Worm (Caenorhabditis elegans) whole organism, L2 larva: ENCODE measurements around the gene mes-4.

ENCODE experiments used
- C34F6.9 ChIP-seq: fragments of 150-350 bp; optimal IDR thresholded peaks from 2 replicates; lab custom pipeline; 2014; ENCODE audit warnings: missing biosample characterization, missing genetic modification characterization
- F13H6.1 ChIP-seq: sonication (generic microtip); optimal IDR thresholded peaks from 2 replicates; lab custom pipeline; 2016; ENCODE audit warnings: missing genetic modification characterization, missing compliant biosample characterization
- alr-1 ChIP-seq: fragments of 150-350 bp; optimal IDR thresholded peaks from 2 replicates; lab custom pipeline; 2014; ENCODE audit warnings: missing biosample characterization, missing genetic modification characterization
- ama-1 ChIP-seq: fragments of 150-350 bp; optimal IDR thresholded peaks from 2 replicates; lab custom pipeline; 2018; ENCODE audit warnings: inconsistent platforms
- blmp-1 ChIP-seq: sonication (generic microtip); optimal IDR thresholded peaks from 2 replicates; lab custom pipeline; 2017; ENCODE audit warnings: missing genetic modification characterization, mild to moderate bottlenecking, missing compliant biosample characterization, antibody characterized with exemption, moderate library complexity; ENCODE audit not compliant: insufficient read depth
- ceh-16 ChIP-seq: fragments of 150-350 bp; optimal IDR thresholded peaks from 2 replicates; lab custom pipeline; 2014; ENCODE audit warnings: missing biosample characterization, missing genetic modification characterization
- crh-2 ChIP-seq: sonication (generic microtip); optimal IDR thresholded peaks from 2 replicates; lab custom pipeline; 2017; ENCODE audit warnings: missing biosample characterization, missing genetic modification characterization
- dmd-4 ChIP-seq: sonication (generic microtip); optimal IDR thresholded peaks from 2 replicates; lab custom pipeline; 2017; ENCODE audit warnings: missing biosample characterization, missing genetic modification characterization
- elt-1 ChIP-seq: fragments of 150-350 bp; optimal IDR thresholded peaks from 2 replicates; lab custom pipeline; 2014; ENCODE audit warnings: missing biosample characterization, missing genetic modification characterization
- elt-3 ChIP-seq: sonication (generic microtip); optimal IDR thresholded peaks from 2 replicates; lab custom pipeline; 2017; ENCODE audit warnings: missing biosample characterization, missing genetic modification characterization
- fos-1 ChIP-seq: fragments of 150-350 bp; optimal IDR thresholded peaks from 2 replicates; lab custom pipeline; 2014; ENCODE audit warnings: missing biosample characterization, missing genetic modification characterization
- gmeb-1 ChIP-seq: fragments of 150-350 bp; optimal IDR thresholded peaks from 2 replicates; lab custom pipeline; 2014; ENCODE audit warnings: missing biosample characterization, missing genetic modification characterization
- lin-11 ChIP-seq: fragments of 150-350 bp; sonication (generic microtip); optimal IDR thresholded peaks from 2 replicates; lab custom pipeline; 2014; ENCODE audit warnings: missing biosample characterization, missing genetic modification characterization, inconsistent platforms, mixed read lengths
- lin-39 ChIP-seq: fragments of 150-350 bp; optimal IDR thresholded peaks from 2 replicates; lab custom pipeline; 2014; ENCODE audit warnings: missing biosample characterization, missing genetic modification reagents, missing genetic modification characterization
- lsy-2 ChIP-seq, 2 experiments: fragments of 150-350 bp in 1 of 2; sonication (generic microtip) in 1 of 2; optimal IDR thresholded peaks; 2 replicates each; lab custom pipeline; 2014 to 2017; ENCODE audit warnings: missing biosample characterization in 2 of 2, missing genetic modification characterization in 2 of 2
- mbf-1 ChIP-seq: sonication (generic microtip); optimal IDR thresholded peaks from 2 replicates; lab custom pipeline; 2017; ENCODE audit warnings: missing biosample characterization, missing genetic modification characterization
- mdl-1 ChIP-seq, 2 experiments: fragments of 150-350 bp in 1 of 2; sonication (generic microtip) in 1 of 2; optimal IDR thresholded peaks; 2 replicates each; lab custom pipeline; 2017; ENCODE audit warnings: missing biosample characterization in 2 of 2, missing genetic modification characterization in 2 of 2
- nhr-11 ChIP-seq: fragments of 150-350 bp; optimal IDR thresholded peaks from 2 replicates; lab custom pipeline; 2014; ENCODE audit warnings: missing biosample characterization, missing genetic modification characterization
- nhr-129 ChIP-seq: fragments of 150-350 bp; optimal IDR thresholded peaks from 2 replicates; lab custom pipeline; 2014; ENCODE audit warnings: missing biosample characterization, missing genetic modification characterization
- nhr-21 ChIP-seq: fragments of 150-350 bp; optimal IDR thresholded peaks from 2 replicates; lab custom pipeline; 2014; ENCODE audit warnings: missing biosample characterization, missing genetic modification characterization
- nhr-23 ChIP-seq: fragments of 150-350 bp; optimal IDR thresholded peaks from 2 replicates; lab custom pipeline; 2014; ENCODE audit warnings: missing biosample characterization, missing genetic modification reagents, missing genetic modification characterization
- nhr-25 ChIP-seq: fragments of 150-350 bp; sonication (generic microtip); optimal IDR thresholded peaks from 3 replicates; lab custom pipeline; 2014; ENCODE audit warnings: missing biosample characterization, missing genetic modification characterization
- sma-3 ChIP-seq: sonication (generic microtip); optimal IDR thresholded peaks from 2 replicates; lab custom pipeline; 2016; ENCODE audit warnings: missing genetic modification reagents, missing genetic modification characterization, missing compliant biosample characterization
- sma-9 ChIP-seq, 2 experiments: fragments of 150-350 bp in 1 of 2; sonication (generic microtip) in 1 of 2; optimal IDR thresholded peaks; 2 replicates each; lab custom pipeline; 2014 to 2016; ENCODE audit warnings: missing genetic modification characterization in 2 of 2, mild to moderate bottlenecking in 1 of 2, missing biosample characterization in 1 of 2, missing compliant biosample characterization in 1 of 2, missing genetic modification reagents in 1 of 2, moderate library complexity in 1 of 2
- snpc-4 ChIP-seq: fragments of 150-350 bp; optimal IDR thresholded peaks from 2 replicates; lab custom pipeline; 2014; ENCODE audit warnings: missing biosample characterization, missing genetic modification characterization
- unc-39 ChIP-seq: fragments of 150-350 bp; optimal IDR thresholded peaks from 2 replicates; lab custom pipeline; 2014; ENCODE audit warnings: missing biosample characterization, missing genetic modification characterization
- unc-55 ChIP-seq: fragments of 150-350 bp; sonication (generic microtip); optimal IDR thresholded peaks from 3 replicates; lab custom pipeline; 2014; ENCODE audit warnings: missing biosample characterization, missing genetic modification reagents, missing genetic modification characterization
- ztf-11 ChIP-seq: sonication (generic microtip); optimal IDR thresholded peaks from 2 replicates; lab custom pipeline; 2017; ENCODE audit warnings: missing biosample characterization, missing genetic modification characterization
- ztf-4 ChIP-seq: fragments of 150-350 bp; optimal IDR thresholded peaks from 2 replicates; lab custom pipeline; 2014; ENCODE audit warnings: missing biosample characterization, missing genetic modification characterization

Gene mes-4

DNA sequence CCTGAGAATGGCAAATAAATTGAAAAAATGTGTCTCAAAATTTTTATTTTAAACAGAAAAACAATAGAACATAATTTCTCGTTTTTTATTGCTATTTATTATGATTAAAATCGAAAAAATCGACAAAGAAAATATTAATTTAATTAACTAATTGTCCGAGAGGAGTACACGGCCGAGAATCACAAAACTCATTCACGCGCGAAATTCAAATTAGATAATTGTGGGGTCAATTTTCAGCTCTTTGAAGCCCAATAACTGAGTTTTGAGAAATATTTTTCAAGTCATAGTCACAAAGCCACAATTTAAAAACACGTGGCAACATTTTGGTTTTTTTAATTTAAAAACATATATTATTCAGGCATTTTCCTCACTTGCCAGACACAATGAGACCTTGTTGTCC, 28.3 kb downstream of the mes-4 start:
- no peak for TF ChIP-seq nhr-23 (tag; lab: Kevin White, UChicago)
- peak in 1 of 2 experiments; percentile 50 for TF ChIP-seq lsy-2 (tag; optimal IDR thresholded peaks at IDR 0.05; lab: Kevin White, UChicago)
- TF ChIP-seq ceh-16 (tag; lab: Kevin White, UChicago), result no peak
- peak; percentile 36 for TF ChIP-seq sma-3 (GFP tag; lab: Kevin White, UChicago)
- TF ChIP-seq lin-11 (tag; lab: Kevin White, UChicago), result no peak
- peak; percentile 36 for TF ChIP-seq nhr-25 (tag; lab: Kevin White, UChicago)
- TF ChIP-seq sma-9 (GFP tag; optimal IDR thresholded peaks at IDR 0.05; lab: Kevin White, UChicago), result peak; percentile 34
- no peak for TF ChIP-seq sma-9 (tag; optimal IDR thresholded peaks at IDR 0.05; lab: Kevin White, UChicago)
- TF ChIP-seq gmeb-1 (tag; lab: Kevin White, UChicago), result peak; percentile 82
- TF ChIP-seq elt-3 (tag; lab: Kevin White, UChicago), result no peak
- TF ChIP-seq C34F6.9 (tag; lab: Kevin White, UChicago), result peak; percentile 9

DNA sequence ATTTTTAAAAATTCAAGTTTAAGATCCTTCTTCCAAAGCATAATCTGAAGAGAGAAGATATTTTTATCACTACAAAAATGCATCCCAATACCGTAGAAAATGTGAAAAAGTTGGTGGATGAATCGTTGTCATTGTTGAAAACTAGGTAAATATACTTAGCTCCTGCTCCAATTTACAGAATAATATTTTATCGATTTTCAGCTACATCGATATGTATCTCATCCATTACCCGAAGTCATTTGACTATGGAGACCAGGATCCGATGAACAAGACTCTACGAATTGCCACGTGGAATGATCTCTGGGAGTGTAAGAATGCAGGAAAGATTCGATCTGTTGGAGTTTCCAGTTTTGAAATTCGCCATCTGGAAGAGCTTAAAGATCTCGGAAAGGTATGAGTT, 28.9 kb downstream of the mes-4 start:
- TF ChIP-seq nhr-11 (tag; lab: Kevin White, UChicago) (no peak), blmp-1 (tag; lab: Kevin White, UChicago) (no peak), nhr-21 (tag; lab: Kevin White, UChicago) (no peak), elt-1 (tag; lab: Kevin White, UChicago) (no peak), crh-2 (tag; lab: Kevin White, UChicago) (no peak), ztf-4 (no peak), ama-1 (lab: Kevin White, UChicago) (no peak), unc-39 (tag; lab: Kevin White, UChicago) (no peak), alr-1 (tag; lab: Kevin White, UChicago) (no peak), mdl-1 (tag; optimal IDR thresholded peaks at IDR 0.05; lab: Kevin White, UChicago) (no peak), dmd-4 (tag; lab: Kevin White, UChicago) (no peak), mbf-1 (no peak), lin-39 (tag; lab: Kevin White, UChicago) (no peak), ceh-16 (tag; lab: Kevin White, UChicago) (no peak)

DNA sequence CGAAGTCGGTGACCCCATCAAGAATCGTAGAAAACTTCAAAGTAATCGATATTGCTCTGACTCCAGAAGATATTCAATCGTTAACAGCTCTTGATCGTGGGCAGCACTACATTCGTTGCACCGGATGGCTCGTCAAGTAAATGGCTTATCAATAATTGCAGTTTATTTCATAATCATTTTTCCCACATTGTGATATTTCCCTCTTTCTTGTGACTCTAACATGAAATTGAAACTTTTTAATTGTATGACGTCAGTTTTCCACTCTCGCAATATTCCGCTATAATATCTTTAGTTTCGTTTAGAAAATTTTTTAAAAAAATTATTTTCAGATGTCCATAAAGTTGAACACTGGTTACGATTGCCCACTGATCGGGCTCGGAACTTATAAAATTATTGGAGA, 29.4 kb downstream of the mes-4 start, which contains the start of gene F53F1.3:
TSS of gene F53F1.3 (plus strand) at position 330 of the 400 bp plus-strand sequence.
- TF ChIP-seq fos-1 (tag; lab: Kevin White, UChicago), result peak; percentile 67
- TF ChIP-seq ztf-11, result no peak
- TF ChIP-seq gmeb-1 (tag; lab: Kevin White, UChicago), result no peak
- no peak for TF ChIP-seq lin-39 (tag; lab: Kevin White, UChicago)

DNA sequence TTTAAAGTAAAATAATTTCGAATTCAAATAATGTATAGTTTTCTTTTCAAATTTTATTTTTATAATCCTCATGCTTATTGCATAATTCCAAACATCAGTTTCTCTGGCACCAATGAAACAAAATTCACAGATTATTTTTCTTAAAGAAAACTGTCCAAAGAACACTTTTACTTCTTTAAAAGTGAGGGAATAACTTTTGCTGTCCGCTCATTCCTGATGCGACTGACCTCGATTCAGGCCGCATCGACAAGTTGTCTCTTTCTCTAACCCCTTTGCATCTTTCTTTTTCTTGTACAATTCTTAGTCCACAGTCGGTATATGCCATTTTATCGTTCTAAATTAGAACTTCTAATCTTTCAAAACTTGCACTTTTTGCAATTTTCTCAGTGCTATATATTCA, 30.8 kb downstream of the mes-4 start, which contains the start of gene F53F1.2:
TSS of gene F53F1.2 (plus strand) at position 306 of the 400 bp plus-strand sequence.
- TF ChIP-seq blmp-1 (tag; lab: Kevin White, UChicago) (peak; percentile 80), gmeb-1 (tag; lab: Kevin White, UChicago) (no peak)
- TF ChIP-seq, all 48 proteins: peak for 1

DNA sequence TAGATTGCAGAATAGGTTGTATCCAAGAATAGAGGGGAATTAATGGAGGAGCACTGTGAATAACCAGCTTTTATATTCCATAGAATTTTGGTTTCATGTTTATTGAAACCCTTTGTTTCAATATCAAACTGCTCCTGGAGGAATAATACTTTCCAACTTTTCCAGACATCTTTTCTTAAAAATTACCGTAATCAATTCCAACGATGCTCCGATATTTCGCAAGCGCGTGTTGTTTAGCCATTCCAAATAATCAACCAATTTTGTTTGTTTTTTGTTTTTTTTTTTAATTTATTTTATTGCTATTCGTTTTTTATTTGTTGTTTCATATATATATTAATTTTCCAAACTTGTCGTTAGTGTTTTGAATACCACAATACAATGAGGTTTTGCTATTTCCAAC, 31.3 kb downstream of the mes-4 start, which contains the start of gene cutl-1:
TSS of gene cutl-1 (minus strand) at position 83 of the 400 bp plus-strand sequence.
- TF ChIP-seq ztf-4 (no peak), lsy-2 (tag; optimal IDR thresholded peaks at IDR 0.05; lab: Kevin White, UChicago) (peak in 1 of 2 experiments; percentile 32), sma-9 (GFP tag; optimal IDR thresholded peaks at IDR 0.05; lab: Kevin White, UChicago) (no peak), sma-9 (tag; optimal IDR thresholded peaks at IDR 0.05; lab: Kevin White, UChicago) (no peak), sma-3 (GFP tag; lab: Kevin White, UChicago) (no peak), nhr-25 (tag; lab: Kevin White, UChicago) (no peak)

DNA sequence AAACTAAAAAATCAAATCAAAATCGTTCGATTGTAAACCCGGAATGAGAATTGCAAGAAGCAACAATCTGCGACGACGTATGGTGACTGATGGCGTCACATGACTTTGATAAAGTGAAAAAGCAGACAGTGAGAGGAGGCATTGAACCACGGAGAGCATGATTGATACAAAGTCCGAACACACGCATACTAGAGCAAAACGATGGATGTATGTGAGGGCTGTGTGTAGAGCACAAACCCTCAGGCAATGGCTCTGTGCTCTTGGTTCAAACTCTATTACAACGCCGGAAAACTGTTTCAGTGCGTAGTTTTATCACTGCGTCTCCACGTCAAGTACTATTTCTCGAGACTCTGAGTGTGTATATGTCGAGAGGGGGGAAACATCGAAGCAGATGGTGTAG, 34.8 kb downstream of the mes-4 start:
- TF ChIP-seq C34F6.9 (tag; lab: Kevin White, UChicago), result peak; percentile 31
- peak; percentile 80 for TF ChIP-seq nhr-129 (tag; lab: Kevin White, UChicago)
- TF ChIP-seq nhr-11 (tag; lab: Kevin White, UChicago), result no peak
- no peak for TF ChIP-seq snpc-4 (tag; lab: Kevin White, UChicago)
- TF ChIP-seq unc-55, result peak; percentile 4
- TF ChIP-seq lsy-2 (tag; optimal IDR thresholded peaks at IDR 0.05; lab: Kevin White, UChicago), result peak in 1 of 2 experiments; percentile 18
- peak; percentile 72 for TF ChIP-seq lin-39 (tag; lab: Kevin White, UChicago)
- peak; percentile 3 for TF ChIP-seq F13H6.1 (tag; lab: Kevin White, UChicago)
- peak; percentile 42 for TF ChIP-seq sma-9 (GFP tag; optimal IDR thresholded peaks at IDR 0.05; lab: Kevin White, UChicago)
- TF ChIP-seq sma-9 (tag; optimal IDR thresholded peaks at IDR 0.05; lab: Kevin White, UChicago), result no peak
